Fruit fly (Drosophila melanogaster) whole organism, embryonic: ENCODE measurements around the gene CG5665.
A peak's percentile ranks its signal among the peaks of the same experiment; 100 is the strongest.

Experiments used
- Awh ChIP-seq: fragments of 200-800 bp; sonication (Bioruptor generic); IDR thresholded peaks from 2 replicates; pipeline ENCODE4, ENCODE4 v1.3.6; 2022; ENCODE audit warnings: missing biosample characterization, missing genetic modification characterization
- CG11696 ChIP-seq: fragments of 200-800 bp; sonication (Bioruptor generic); IDR thresholded peaks from 2 replicates; pipeline ENCODE4 v1.3.6; 2022; ENCODE audit warnings: missing biosample characterization, missing genetic modification characterization
- CG12769 ChIP-seq: fragments of 200-800 bp; sonication (Bioruptor generic); optimal IDR thresholded peaks from 2 replicates; lab custom pipeline; 2019; ENCODE audit warnings: missing biosample characterization, mild to moderate bottlenecking, missing genetic modification characterization, moderate library complexity
- CG12942 ChIP-seq: fragments of 200-800 bp; sonication (Bioruptor generic); optimal IDR thresholded peaks from 3 replicates; lab custom pipeline; 2016; ENCODE audit warnings: missing biosample characterization, missing genetic modification characterization
- CG13296 ChIP-seq: fragments of 200-800 bp; sonication (Bioruptor generic); optimal IDR thresholded peaks from 3 replicates; lab custom pipeline; 2018; ENCODE audit warnings: missing biosample characterization, mild to moderate bottlenecking, missing genetic modification characterization
- CG15073 ChIP-seq: fragments of 200-800 bp; sonication (Bioruptor generic); optimal IDR thresholded peaks from 2 replicates; lab custom pipeline; 2016; ENCODE audit warnings: missing biosample characterization, missing genetic modification characterization
- CG1602 ChIP-seq: fragments of 200-800 bp; sonication (Bioruptor generic); optimal IDR thresholded peaks from 3 replicates; lab custom pipeline; 2016; ENCODE audit warnings: missing biosample characterization, missing genetic modification characterization
- CG17186 ChIP-seq: fragments of 200-800 bp; sonication (Bioruptor generic); optimal IDR thresholded peaks from 3 replicates; lab custom pipeline; 2017; ENCODE audit warnings: missing biosample characterization, missing genetic modification reagents, missing genetic modification characterization
- CG18011 ChIP-seq: fragments of 200-800 bp; sonication (Bioruptor generic); optimal IDR thresholded peaks from 2 replicates; lab custom pipeline; 2017; ENCODE audit warnings: missing biosample characterization, missing genetic modification characterization, mild to moderate bottlenecking, moderate library complexity, missing genotype
- CG18619 ChIP-seq: fragments of 200-800 bp; sonication (Bioruptor generic); optimal IDR thresholded peaks from 3 replicates; lab custom pipeline; 2017; ENCODE audit warnings: missing biosample characterization, mild to moderate bottlenecking, missing genetic modification characterization
- CG2116 ChIP-seq: fragments of 200-800 bp; sonication (Bioruptor generic); optimal IDR thresholded peaks from 3 replicates; lab custom pipeline; 2018; ENCODE audit warnings: missing biosample characterization, mild to moderate bottlenecking, missing genetic modification characterization
- CG2875 ChIP-seq: fragments of 200-800 bp; sonication (Bioruptor generic); optimal IDR thresholded peaks from 2 replicates; lab custom pipeline; 2017; ENCODE audit warnings: missing biosample characterization, mild to moderate bottlenecking, missing genetic modification characterization, missing genetic modification reagents
- CG31441 ChIP-seq: fragments of 200-800 bp; sonication (Bioruptor generic); IDR thresholded peaks from 2 replicates; pipeline ENCODE4 v1.3.6; 2022; ENCODE audit warnings: missing biosample characterization, missing genetic modification characterization
- CG33557 ChIP-seq: fragments of 200-800 bp; sonication (Bioruptor generic); optimal IDR thresholded peaks from 2 replicates; lab custom pipeline; 2019; ENCODE audit warnings: missing biosample characterization, mild to moderate bottlenecking, missing genetic modification characterization, moderate library complexity
- CG3847 ChIP-seq: fragments of 200-800 bp; sonication (Bioruptor generic); IDR thresholded peaks from 2 replicates; pipeline ENCODE4 v1.3.6; 2022; ENCODE audit warnings: missing biosample characterization, missing genetic modification characterization
- CG7556 ChIP-seq: fragments of 200-800 bp; sonication (Bioruptor generic); optimal IDR thresholded peaks from 2 replicates; lab custom pipeline; 2017; ENCODE audit warnings: missing biosample characterization, mild to moderate bottlenecking, missing genetic modification characterization
- CG8944 ChIP-seq: fragments of 200-800 bp; sonication (Bioruptor generic); optimal IDR thresholded peaks from 3 replicates; lab custom pipeline; 2016; ENCODE audit warnings: missing biosample characterization, missing genetic modification characterization
- Camta ChIP-seq: fragments of 200-800 bp; sonication (Bioruptor generic); optimal IDR thresholded peaks from 2 replicates; lab custom pipeline; 2016; ENCODE audit warnings: missing biosample characterization, missing genetic modification characterization
- Elba2 ChIP-seq: fragments of 200-800 bp; sonication (Bioruptor generic); optimal IDR thresholded peaks from 3 replicates; lab custom pipeline; 2016; ENCODE audit warnings: missing biosample characterization, missing genetic modification characterization
- HHEX ChIP-seq: fragments of 200-800 bp; sonication (Bioruptor generic); optimal IDR thresholded peaks from 3 replicates; lab custom pipeline; 2017; ENCODE audit warnings: missing biosample characterization, mild to moderate bottlenecking, missing genetic modification characterization, missing genetic modification reagents
- HLH4C ChIP-seq: fragments of 200-800 bp; sonication (Bioruptor generic); IDR thresholded peaks from 3 replicates; pipeline ENCODE4 v1.3.6; 2022; ENCODE audit warnings: missing biosample characterization, missing genetic modification characterization; ENCODE audit not compliant: partially characterized antibody
- Hand ChIP-seq: fragments of 200-800 bp; sonication (Bioruptor generic); optimal IDR thresholded peaks from 2 replicates; lab custom pipeline; 2017; ENCODE audit warnings: mild to moderate bottlenecking, missing biosample characterization, missing genetic modification reagents, missing genetic modification characterization
- MBD-R2 ChIP-seq: fragments of 200-800 bp; sonication (Bioruptor generic); IDR thresholded peaks from 2 replicates; pipeline ENCODE4 v1.3.6; 2022; ENCODE audit warnings: missing biosample characterization, missing genetic modification characterization
- Myb ChIP-seq: fragments of 200-800 bp; sonication (Bioruptor generic); optimal IDR thresholded peaks from 2 replicates; lab custom pipeline; 2016; ENCODE audit warnings: missing biosample characterization, missing genetic modification characterization
- NFAT ChIP-seq: fragments of 200-800 bp; sonication (Bioruptor generic); IDR thresholded peaks from 2 replicates; pipeline ENCODE4 v1.3.6; 2022; ENCODE audit warnings: missing biosample characterization, missing genetic modification characterization
- NfI ChIP-seq: fragments of 200-800 bp; sonication (Bioruptor generic); optimal IDR thresholded peaks from 3 replicates; lab custom pipeline; 2018; ENCODE audit warnings: missing biosample characterization, mild to moderate bottlenecking, missing genetic modification characterization, moderate library complexity
- Scr ChIP-seq: fragments of 200-800 bp; sonication (Bioruptor generic); IDR thresholded peaks from 2 replicates; pipeline ENCODE4 v1.3.6; 2022; ENCODE audit warnings: missing biosample characterization, missing genetic modification characterization; ENCODE audit not compliant: partially characterized antibody
- ap ChIP-seq: fragments of 200-800 bp; sonication (Bioruptor generic); IDR thresholded peaks from 2 replicates; pipeline ENCODE4 v1.3.6; 2022; ENCODE audit warnings: missing biosample characterization, missing genetic modification characterization
- crp ChIP-seq, 2 experiments: fragments of 200-800 bp; sonication (Bioruptor generic); optimal IDR thresholded peaks; 2 replicates in 1 of 2; 3 replicates in 1 of 2; lab custom pipeline; 2017; ENCODE audit warnings: missing biosample characterization in 2 of 2, missing genetic modification characterization in 2 of 2, mild to moderate bottlenecking in 1 of 2, moderate library complexity in 1 of 2
- dm ChIP-seq: fragments of 200-800 bp; sonication (Bioruptor generic); optimal IDR thresholded peaks from 3 replicates; lab custom pipeline; 2016; ENCODE audit warnings: missing biosample characterization, missing genetic modification characterization
- fd96Cb ChIP-seq: fragments of 200-800 bp; sonication (Bioruptor generic); optimal IDR thresholded peaks from 2 replicates; lab custom pipeline; 2018; ENCODE audit warnings: missing biosample characterization, mild to moderate bottlenecking, missing genetic modification characterization, moderate library complexity
- gce ChIP-seq: fragments of 200-800 bp; sonication (Bioruptor generic); IDR thresholded peaks from 3 replicates; pipeline ENCODE4 v1.3.6; 2022; ENCODE audit warnings: missing biosample characterization, missing genetic modification characterization
- grau ChIP-seq: fragments of 200-800 bp; optimal IDR thresholded peaks from 3 replicates; lab custom pipeline; 2019; ENCODE audit warnings: missing biosample characterization, mild to moderate bottlenecking, missing genetic modification characterization, moderate library complexity
- hb ChIP-seq: fragments of 200-800 bp; sonication (Bioruptor generic); IDR thresholded peaks from 3 replicates; pipeline ENCODE4 v1.3.6; 2022; ENCODE audit warnings: missing biosample characterization, missing genetic modification characterization; ENCODE audit not compliant: partially characterized antibody
- hth ChIP-seq: fragments of >200 bp; optimal IDR thresholded peaks from 2 replicates; lab custom pipeline; 2017; ENCODE audit warnings: inconsistent platforms
- jing ChIP-seq: fragments of 200-800 bp; sonication (Bioruptor generic); optimal IDR thresholded peaks from 2 replicates; lab custom pipeline; 2018; ENCODE audit warnings: missing biosample characterization, mild to moderate bottlenecking, missing genetic modification characterization
- knrl ChIP-seq: fragments of 200-800 bp; sonication (Bioruptor generic); IDR thresholded peaks from 3 replicates; pipeline ENCODE4 v1.3.6; 2022; ENCODE audit warnings: missing biosample characterization, missing genetic modification characterization; ENCODE audit not compliant: partially characterized antibody
- luna ChIP-seq: fragments of 200-800 bp; sonication (Bioruptor generic); optimal IDR thresholded peaks from 2 replicates; lab custom pipeline; 2016; ENCODE audit warnings: missing biosample characterization, missing genetic modification characterization
- maf-S ChIP-seq: fragments of 200-800 bp; sonication (Bioruptor generic); optimal IDR thresholded peaks from 2 replicates; lab custom pipeline; 2016; ENCODE audit warnings: missing biosample characterization, missing genetic modification characterization
- mld ChIP-seq: fragments of 200-800 bp; sonication (Bioruptor generic); IDR thresholded peaks from 3 replicates; pipeline ENCODE4 v1.3.6; 2022; ENCODE audit warnings: missing biosample characterization, missing genetic modification characterization; ENCODE audit not compliant: partially characterized antibody
- pita ChIP-seq: fragments of 200-800 bp; sonication (Bioruptor generic); optimal IDR thresholded peaks from 2 replicates; lab custom pipeline; 2017; ENCODE audit warnings: missing biosample characterization, mild to moderate bottlenecking, missing genetic modification characterization
- row ChIP-seq: fragments of 200-800 bp; sonication (Bioruptor generic); IDR thresholded peaks from 3 replicates; pipeline ENCODE4 v1.3.6; 2022; ENCODE audit warnings: missing biosample characterization, missing genetic modification characterization
- sug ChIP-seq: fragments of 200-800 bp; optimal IDR thresholded peaks from 2 replicates; lab custom pipeline; 2019; ENCODE audit warnings: missing biosample characterization, mild to moderate bottlenecking, missing genetic modification characterization, moderate library complexity
- tll ChIP-seq, 2 experiments: fragments of 200-800 bp in 1 of 2; fragments of >200 bp in 1 of 2; sonication (Bioruptor generic) in 1 of 2; optimal IDR thresholded peaks; 2 replicates each; lab custom pipeline; 2017 to 2019; ENCODE audit warnings: missing biosample characterization in 2 of 2, missing genetic modification characterization in 2 of 2, mild to moderate bottlenecking in 1 of 2, moderate library complexity in 1 of 2
- tup ChIP-seq: fragments of 200-800 bp; sonication (Bioruptor generic); optimal IDR thresholded peaks from 2 replicates; lab custom pipeline; 2016; ENCODE audit warnings: missing biosample characterization, mild to moderate bottlenecking, missing genetic modification characterization, moderate library complexity
- zen ChIP-seq: fragments of 200-800 bp; sonication (Bioruptor generic); optimal IDR thresholded peaks from 3 replicates; lab custom pipeline; 2018; ENCODE audit warnings: missing biosample characterization, mild to moderate bottlenecking, missing genetic modification characterization, moderate library complexity
- zf30C ChIP-seq: fragments of 200-800 bp; sonication (Bioruptor generic); optimal IDR thresholded peaks from 3 replicates; lab custom pipeline; 2018; ENCODE audit warnings: missing biosample characterization, mild to moderate bottlenecking, missing genetic modification characterization
- zfh2 ChIP-seq: fragments of 200-800 bp; sonication (Bioruptor generic); optimal IDR thresholded peaks from 2 replicates; lab custom pipeline; 2016; ENCODE audit warnings: missing biosample characterization, missing genetic modification characterization

CG5665 gene

dm6 chr3L:20375878-20376563 lies 17.7 kb downstream of the CG5665 start, which contains the start of the genes Ide and RhoBTB (continued):
- TF ChIP-seq CG3847 (GFP tag; lab: Robert Waterston, UW) (peak; percentile 93), HLH4C (GFP tag; lab: Robert Waterston, UW) (no peak), HHEX (peak; percentile 48), sug (tag; lab: Kevin White, UChicago) (peak; percentile 91), CG18011 (GFP tag; lab: Kevin White, UChicago) (peak; percentile 63), Scr (0 out of 2 replicates have a peak, but pooled peaks have one; percentile 36), pita (GFP tag; lab: Kevin White, UChicago) (no peak), knrl (GFP tag; lab: Robert Waterston, UW) (peak; percentile 63), Awh (GFP tag; lab: Robert Waterston, UW) (0 out of 2 replicates have a peak, but pooled peaks have one; percentile 13), luna (peak; percentile 80), crp (GFP tag; optimal IDR thresholded peaks at IDR 0.05; lab: Kevin White, UChicago) (peak; percentile 67 to 91), row (GFP tag; lab: Robert Waterston, UW) (peak; percentile 90), CG8944 (GFP tag; lab: Kevin White, UChicago) (peak; percentile 87), tll (GFP tag; optimal IDR thresholded peaks at IDR 0.05; lab: Kevin White, UChicago) (peak in 1 of 2 experiments; percentile 16), jing (GFP tag; lab: Kevin White, UChicago) (peak; percentile 26), CG15073 (GFP tag; lab: Kevin White, UChicago) (peak; percentile 24), CG1602 (GFP tag; lab: Kevin White, UChicago) (peak; percentile 78), MBD-R2 (GFP tag; lab: Robert Waterston, UW) (peak; percentile 51), CG17186 (GFP tag; lab: Kevin White, UChicago) (peak; percentile 15), maf-S (peak; percentile 84), Camta (peak; percentile 85), zen (tag; lab: Kevin White, UChicago) (peak; percentile 77), dm (peak; percentile 72), gce (GFP tag; lab: Robert Waterston, UW) (no peak), CG11696 (GFP tag; lab: Robert Waterston, UW) (no peak), hb (no peak), tup (GFP tag; lab: Kevin White, UChicago) (peak; percentile 47), hth (lab: Kevin White, UChicago) (no peak), fd96Cb (tag; lab: Kevin White, UChicago) (peak; percentile 72), ap (GFP tag; lab: Robert Waterston, UW) (peak; percentile 25; the same call in 1 of the 2 replicates), CG7556 (GFP tag; lab: Kevin White, UChicago) (peak; percentile 69), CG13296 (GFP tag; lab: Kevin White, UChicago) (peak; percentile 57), NFAT (GFP tag; lab: Robert Waterston, UW) (peak; percentile 63), zfh2 (GFP tag; lab: Kevin White, UChicago) (peak; percentile 95), NfI (GFP tag; lab: Kevin White, UChicago) (peak; percentile 82), zf30C (GFP tag; lab: Kevin White, UChicago) (no peak), Myb (peak; percentile 92), CG12769 (tag; lab: Kevin White, UChicago) (peak; percentile 77), CG31441 (GFP tag; lab: Robert Waterston, UW) (peak; percentile 89), CG12942 (GFP tag; lab: Kevin White, UChicago) (peak; percentile 80), mld (GFP tag; lab: Robert Waterston, UW) (no peak), Hand (GFP tag; lab: Kevin White, UChicago) (no peak), CG33557 (peak; percentile 65), Elba2 (GFP tag; lab: Kevin White, UChicago) (peak; percentile 94), CG2116 (GFP tag; lab: Kevin White, UChicago) (peak; percentile 79), CG18619 (GFP tag; lab: Kevin White, UChicago) (peak; percentile 80), CG2875 (GFP tag; lab: Kevin White, UChicago) (no peak), grau (tag; lab: Kevin White, UChicago) (peak; percentile 85)
